Worm (Caenorhabditis elegans) whole organism, L3 larva: ENCODE measurements around the gene pssy-2.

Source experiments
- R02D3.7 ChIP-seq: fragments of 150-350 bp; optimal IDR thresholded peaks from 2 replicates; lab custom pipeline; 2014; ENCODE audit warnings: missing biosample characterization, missing genetic modification characterization
- ZK546.5 ChIP-seq: sonication (generic microtip); optimal IDR thresholded peaks from 2 replicates; lab custom pipeline; 2017; ENCODE audit warnings: missing biosample characterization, missing genetic modification characterization
- aly-2 ChIP-seq: fragments of 150-350 bp; optimal IDR thresholded peaks from 2 replicates; lab custom pipeline; 2014; ENCODE audit warnings: missing biosample characterization, missing genetic modification characterization
- ama-1 ChIP-seq: fragments of 150-350 bp; optimal IDR thresholded peaks from 2 replicates; lab custom pipeline; 2018
- ceh-16 ChIP-seq: sonication (generic microtip); optimal IDR thresholded peaks from 2 replicates; lab custom pipeline; 2017; ENCODE audit warnings: missing biosample characterization, missing genetic modification characterization
- ceh-28 ChIP-seq: fragments of 150-350 bp; optimal IDR thresholded peaks from 2 replicates; lab custom pipeline; 2014; ENCODE audit warnings: missing biosample characterization, missing genetic modification reagents, missing genetic modification characterization
- ceh-82 ChIP-seq: fragments of 150-350 bp; optimal IDR thresholded peaks from 2 replicates; lab custom pipeline; 2014; ENCODE audit warnings: missing biosample characterization, missing genetic modification characterization
- ceh-9 ChIP-seq: sonication (generic microtip); optimal IDR thresholded peaks from 2 replicates; lab custom pipeline; 2018; ENCODE audit warnings: missing biosample characterization, missing genetic modification characterization
- daf-12 ChIP-seq: fragments of 150-350 bp; optimal IDR thresholded peaks from 2 replicates; lab custom pipeline; 2014; ENCODE audit warnings: missing biosample characterization, missing genetic modification reagents, missing genetic modification characterization
- egl-27 ChIP-seq: sonication (generic microtip); optimal IDR thresholded peaks from 4 replicates; lab custom pipeline; 2017; ENCODE audit warnings: missing biosample characterization, missing genetic modification reagents, missing genetic modification characterization
- egl-5 ChIP-seq: fragments of 150-350 bp; optimal IDR thresholded peaks from 2 replicates; lab custom pipeline; 2017; ENCODE audit warnings: missing biosample characterization, missing genetic modification reagents, missing genetic modification characterization, inconsistent platforms
- elt-1 ChIP-seq: fragments of 150-350 bp; optimal IDR thresholded peaks from 2 replicates; lab custom pipeline; 2014; ENCODE audit warnings: missing biosample characterization, missing genetic modification characterization
- elt-2 ChIP-seq: sonication (generic microtip); optimal IDR thresholded peaks from 2 replicates; lab custom pipeline; 2016; ENCODE audit warnings: missing genetic modification reagents, mild to moderate bottlenecking, missing genetic modification characterization, missing compliant biosample characterization
- elt-3 ChIP-seq, 3 experiments: fragments of 150-350 bp in 1 of 3; sonication (generic microtip) in 2 of 3; optimal IDR thresholded peaks; 2 replicates in 2 of 3; 4 replicates in 1 of 3; lab custom pipeline; 2014 to 2017; ENCODE audit warnings: missing biosample characterization in 3 of 3, missing genetic modification characterization in 3 of 3
- eor-1 ChIP-seq, 2 experiments: fragments of 150-350 bp; optimal IDR thresholded peaks; 2 replicates each; lab custom pipeline; 2014 to 2018; ENCODE audit warnings: missing biosample characterization in 2 of 2, missing genetic modification characterization in 2 of 2
- fkh-10 ChIP-seq: sonication (generic microtip); optimal IDR thresholded peaks from 2 replicates; lab custom pipeline; 2017; ENCODE audit warnings: missing biosample characterization, missing genetic modification reagents, missing genetic modification characterization
- fkh-2 ChIP-seq: fragments of 150-350 bp; optimal IDR thresholded peaks from 2 replicates; lab custom pipeline; 2014; ENCODE audit warnings: missing biosample characterization, missing genetic modification reagents, missing genetic modification characterization
- fos-1 ChIP-seq: fragments of 150-350 bp; optimal IDR thresholded peaks from 2 replicates; lab custom pipeline; 2014; ENCODE audit warnings: missing biosample characterization, missing genetic modification characterization
- hmg-11 ChIP-seq: sonication (generic microtip); optimal IDR thresholded peaks from 2 replicates; lab custom pipeline; 2016; ENCODE audit warnings: missing genetic modification characterization, missing compliant biosample characterization
- jun-1 ChIP-seq: fragments of 150-350 bp; optimal IDR thresholded peaks from 2 replicates; lab custom pipeline; 2014; ENCODE audit warnings: missing biosample characterization, missing genetic modification reagents, missing genetic modification characterization
- lin-15B ChIP-seq: fragments of 150-350 bp; optimal IDR thresholded peaks from 2 replicates; lab custom pipeline; 2014; ENCODE audit warnings: missing biosample characterization, missing genetic modification characterization
- lin-39 ChIP-seq: fragments of 150-350 bp; optimal IDR thresholded peaks from 2 replicates; lab custom pipeline; 2018; ENCODE audit warnings: missing biosample characterization, missing genetic modification reagents, missing genetic modification characterization
- lsy-12 ChIP-seq: sonication (generic microtip); optimal IDR thresholded peaks from 2 replicates; lab custom pipeline; 2016; ENCODE audit warnings: mild to moderate bottlenecking, missing genetic modification characterization, missing compliant biosample characterization
- mdl-1 ChIP-seq: fragments of 150-350 bp; optimal IDR thresholded peaks from 2 replicates; lab custom pipeline; 2014; ENCODE audit warnings: missing biosample characterization, missing genetic modification characterization
- mml-1 ChIP-seq: fragments of 150-350 bp; sonication (generic microtip); optimal IDR thresholded peaks from 3 replicates; lab custom pipeline; 2014; ENCODE audit warnings: missing biosample characterization, missing genetic modification characterization
- nfya-1 ChIP-seq: sonication (generic microtip); optimal IDR thresholded peaks from 2 replicates; lab custom pipeline; 2017; ENCODE audit warnings: missing genetic modification characterization, mild to moderate bottlenecking, missing compliant biosample characterization, antibody characterized with exemption, moderate library complexity; ENCODE audit not compliant: insufficient read depth
- nhr-11 ChIP-seq: fragments of 150-350 bp; optimal IDR thresholded peaks from 2 replicates; lab custom pipeline; 2014; ENCODE audit warnings: missing biosample characterization, missing genetic modification characterization
- nhr-12 ChIP-seq: fragments of 150-350 bp; optimal IDR thresholded peaks from 2 replicates; lab custom pipeline; 2014; ENCODE audit warnings: missing biosample characterization, missing genetic modification characterization
- nhr-23 ChIP-seq: fragments of 150-350 bp; optimal IDR thresholded peaks from 2 replicates; lab custom pipeline; 2014; ENCODE audit warnings: missing biosample characterization, missing genetic modification reagents, missing genetic modification characterization
- nhr-237 ChIP-seq: fragments of 150-350 bp; optimal IDR thresholded peaks from 2 replicates; lab custom pipeline; 2014; ENCODE audit warnings: missing biosample characterization, missing genetic modification characterization
- nhr-25 ChIP-seq: sonication (generic microtip); optimal IDR thresholded peaks from 2 replicates; lab custom pipeline; 2017; ENCODE audit warnings: missing biosample characterization, missing genetic modification characterization
- nhr-28 ChIP-seq: fragments of 150-350 bp; optimal IDR thresholded peaks from 2 replicates; lab custom pipeline; 2014; ENCODE audit warnings: missing biosample characterization, missing genetic modification characterization
- nhr-43 ChIP-seq: sonication (generic microtip); optimal IDR thresholded peaks from 2 replicates; lab custom pipeline; 2016; ENCODE audit warnings: mild to moderate bottlenecking, missing genetic modification characterization, missing compliant biosample characterization; ENCODE audit not compliant: poor library complexity, severe bottlenecking
- nhr-67 ChIP-seq: fragments of 150-350 bp; optimal IDR thresholded peaks from 2 replicates; lab custom pipeline; 2014; ENCODE audit warnings: missing biosample characterization, missing genetic modification characterization
- nhr-76 ChIP-seq: fragments of 150-350 bp; sonication (generic microtip); optimal IDR thresholded peaks from 5 replicates; lab custom pipeline; 2014; ENCODE audit warnings: missing biosample characterization, missing genetic modification characterization
- nhr-77 ChIP-seq: fragments of 150-350 bp; optimal IDR thresholded peaks from 2 replicates; lab custom pipeline; 2014; ENCODE audit warnings: missing biosample characterization, missing genetic modification characterization
- pha-4 ChIP-seq: fragments of 150-350 bp; optimal IDR thresholded peaks from 2 replicates; lab custom pipeline; 2014; ENCODE audit warnings: missing biosample characterization, missing genetic modification reagents, missing genetic modification characterization
- pqm-1 ChIP-seq: fragments of 150-350 bp; optimal IDR thresholded peaks from 2 replicates; lab custom pipeline; 2017; ENCODE audit warnings: missing biosample characterization, missing genetic modification characterization, inconsistent platforms
- sea-2 ChIP-seq: fragments of 150-350 bp; sonication (generic microtip); optimal IDR thresholded peaks from 4 replicates; lab custom pipeline; 2014; ENCODE audit warnings: missing biosample characterization, missing genetic modification reagents, missing genetic modification characterization
- skn-1 ChIP-seq: fragments of 150-350 bp; optimal IDR thresholded peaks from 2 replicates; lab custom pipeline; 2014; ENCODE audit warnings: missing biosample characterization, missing genetic modification characterization
- snpc-4 ChIP-seq: fragments of 150-350 bp; optimal IDR thresholded peaks from 2 replicates; lab custom pipeline; 2014; ENCODE audit warnings: missing biosample characterization, missing genetic modification characterization
- tbx-2 ChIP-seq: sonication (generic microtip); optimal IDR thresholded peaks from 2 replicates; lab custom pipeline; 2016; ENCODE audit warnings: mild to moderate bottlenecking, missing genetic modification characterization, missing compliant biosample characterization
- unc-39 ChIP-seq: sonication (generic microtip); optimal IDR thresholded peaks from 4 replicates; lab custom pipeline; 2017; ENCODE audit warnings: missing biosample characterization, missing genetic modification characterization
- unc-62 ChIP-seq: fragments of 150-350 bp; sonication (generic microtip); optimal IDR thresholded peaks from 4 replicates; lab custom pipeline; 2014; ENCODE audit warnings: missing biosample characterization, missing genetic modification reagents, missing genetic modification characterization
- zag-1 ChIP-seq: fragments of 150-350 bp; optimal IDR thresholded peaks from 2 replicates; lab custom pipeline; 2014; ENCODE audit warnings: missing biosample characterization, missing genetic modification characterization
- ztf-11 ChIP-seq: fragments of 150-350 bp; optimal IDR thresholded peaks from 2 replicates; lab custom pipeline; 2014; ENCODE audit warnings: missing biosample characterization, missing genetic modification characterization
- ztf-4 ChIP-seq: fragments of 150-350 bp; optimal IDR thresholded peaks from 2 replicates; lab custom pipeline; 2014; ENCODE audit warnings: missing biosample characterization, missing genetic modification characterization

Gene pssy-2

DNA sequence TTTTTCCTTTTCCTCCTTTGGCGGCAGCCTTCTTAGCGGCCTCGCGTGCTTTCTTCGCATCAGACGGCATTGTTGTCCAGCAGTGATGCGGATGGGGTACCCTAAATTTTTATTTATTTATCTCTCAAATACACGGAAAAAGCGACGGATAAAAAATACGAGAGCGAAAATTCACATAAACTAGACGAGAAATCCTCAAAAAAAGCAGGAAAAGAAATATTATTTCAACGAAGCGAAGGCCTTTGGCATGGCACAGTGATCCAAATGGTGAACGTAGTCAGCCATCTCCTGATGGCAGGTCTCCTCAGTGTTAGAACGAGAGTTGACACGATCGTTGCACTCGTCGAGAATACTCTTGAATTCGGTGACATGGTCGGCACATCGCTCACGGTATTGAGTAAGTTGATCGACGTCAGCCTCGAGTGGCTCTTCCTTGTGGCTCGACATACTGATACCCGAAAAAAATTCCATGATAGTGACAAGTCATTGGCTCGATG lies 9.4 kb upstream of the pssy-2 start, which contains the start of the genes abcf-2 and T27E9.2:
TSS of gene abcf-2 (minus strand) at position 101 of the 497 bp plus-strand sequence.
TSS of gene T27E9.2 (minus strand) at position 447 of the 497 bp plus-strand sequence.
- TF ChIP-seq lsy-12 (no peak), egl-27 (no peak), unc-39 (tag; lab: Kevin White, UChicago) (no peak), pha-4 (no peak), daf-12 (tag; lab: Kevin White, UChicago) (no peak), nhr-76 (tag; lab: Kevin White, UChicago) (no peak), pqm-1 (tag; lab: Kevin White, UChicago) (no peak), nfya-1 (no peak), elt-3 (tag; optimal IDR thresholded peaks at IDR 0.05; lab: Kevin White, UChicago) (no peak), hmg-11 (no peak), zag-1 (tag; lab: Kevin White, UChicago) (no peak), nhr-11 (no peak), elt-2 (tag; lab: Kevin White, UChicago) (no peak), ceh-28 (tag; lab: Kevin White, UChicago) (no peak), nhr-23 (no peak), jun-1 (tag; lab: Kevin White, UChicago) (no peak)

DNA sequence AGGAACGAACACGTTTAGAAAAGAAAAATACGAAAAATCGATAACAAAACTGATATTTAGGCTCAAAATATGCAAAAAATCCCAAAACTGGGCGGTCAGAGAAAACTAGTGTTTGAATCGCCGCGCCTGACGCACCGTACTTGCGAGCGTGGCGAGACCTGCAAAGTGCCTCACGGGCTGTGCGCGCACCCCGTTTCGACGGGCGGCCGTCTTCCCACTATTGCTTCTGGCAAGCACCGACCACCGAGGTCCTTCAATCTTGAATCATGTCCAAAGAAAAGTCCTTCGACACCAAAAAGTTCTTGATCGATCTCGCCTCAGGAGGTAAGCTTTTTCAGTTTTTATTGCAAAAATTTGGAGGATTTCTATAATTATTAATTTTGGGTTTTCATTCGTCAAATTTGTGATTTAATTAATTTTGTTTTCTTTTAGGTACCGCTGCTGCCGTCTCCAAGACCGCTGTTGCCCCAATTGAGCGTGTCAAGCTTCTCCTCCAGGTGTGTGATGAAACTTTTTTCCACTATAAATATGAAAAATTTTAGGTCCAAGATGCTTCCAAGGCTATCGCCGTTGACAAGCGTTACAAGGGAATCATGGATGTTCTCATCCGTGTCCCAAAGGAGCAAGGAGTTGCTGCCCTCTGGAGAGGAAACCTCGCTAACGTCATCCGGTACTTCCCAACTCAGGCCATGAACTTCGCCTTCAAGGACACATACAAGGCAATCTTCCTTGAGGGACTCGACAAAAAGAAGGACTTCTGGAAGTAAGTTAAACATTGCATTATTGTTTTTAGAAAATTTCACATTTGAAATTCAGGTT lies 8.4 kb upstream of the pssy-2 start, which contains the start of gene ant-1.1:
TSS of gene ant-1.1 (plus strand) at position 199 of the 819 bp plus-strand sequence.
- no peak for TF ChIP-seq ceh-9 (tag; lab: Kevin White, UChicago)
- peak; percentile 20 for TF ChIP-seq nhr-77 (tag; lab: Kevin White, UChicago)
- peak; percentile 93 for TF ChIP-seq ama-1 (lab: Kevin White, UChicago)
- TF ChIP-seq nhr-67 (tag; lab: Kevin White, UChicago) = no peak
- peak; percentile 62 for TF ChIP-seq tbx-2 (tag; lab: Kevin White, UChicago)
- TF ChIP-seq elt-1 = peak; percentile 63
- TF ChIP-seq daf-12 (tag; lab: Kevin White, UChicago) = no peak
- peak; percentile 5 for TF ChIP-seq fkh-10 (GFP tag; lab: Kevin White, UChicago)
- peak; percentile 65 for TF ChIP-seq fos-1 (tag; lab: Kevin White, UChicago)
- TF ChIP-seq mml-1 (tag; lab: Kevin White, UChicago) = no peak
- TF ChIP-seq nhr-25 (tag; lab: Kevin White, UChicago) = peak; percentile 98
- TF ChIP-seq nhr-237 (tag; lab: Kevin White, UChicago) = no peak
- TF ChIP-seq nhr-43 (tag; lab: Kevin White, UChicago) = peak; percentile 93
- peak; percentile 65 for TF ChIP-seq snpc-4
- TF ChIP-seq nfya-1 = peak; percentile 98
- TF ChIP-seq lsy-12 = peak; percentile 96
- peak; percentile 90 for TF ChIP-seq jun-1 (tag; lab: Kevin White, UChicago)
- TF ChIP-seq egl-5 = no peak
- TF ChIP-seq zag-1 (tag; lab: Kevin White, UChicago) = no peak
- peak; percentile 87 for TF ChIP-seq skn-1 (tag; lab: Kevin White, UChicago)
- peak; percentile 78 for TF ChIP-seq egl-27
- TF ChIP-seq eor-1 (tag; optimal IDR thresholded peaks at IDR 0.05; lab: Kevin White, UChicago) = no peak
- TF ChIP-seq hmg-11 = peak; percentile 71
- TF ChIP-seq pqm-1 (tag; lab: Kevin White, UChicago) = peak; percentile 57
- TF ChIP-seq nhr-28 = no peak
- TF ChIP-seq unc-39 (tag; lab: Kevin White, UChicago) = no peak
- peak; percentile 98 for TF ChIP-seq lin-39
- no peak for TF ChIP-seq nhr-12 (tag; lab: Kevin White, UChicago)
- TF ChIP-seq ceh-28 (tag; lab: Kevin White, UChicago) = peak; percentile 92
- peak; percentile 85 for TF ChIP-seq ceh-82
- TF ChIP-seq lin-15B (tag; lab: Kevin White, UChicago) = peak; percentile 98
- no peak for TF ChIP-seq fkh-2 (tag; lab: Kevin White, UChicago)
- TF ChIP-seq elt-2 (tag; lab: Kevin White, UChicago) = peak; percentile 80
- peak; percentile 31 for TF ChIP-seq aly-2 (tag; lab: Kevin White, UChicago)
- no peak for TF ChIP-seq ztf-11 (tag; lab: Kevin White, UChicago)
- TF ChIP-seq ZK546.5 (tag; lab: Kevin White, UChicago) = peak; percentile 93
- TF ChIP-seq sea-2 (GFP tag; lab: Kevin White, UChicago) = no peak
- TF ChIP-seq elt-3 (tag; optimal IDR thresholded peaks at IDR 0.05; lab: Kevin White, UChicago) = peak in 1 of 3 experiments; percentile 51
- peak; percentile 59 for TF ChIP-seq nhr-11
- TF ChIP-seq ceh-16 (tag; lab: Kevin White, UChicago) = peak; percentile 33
- peak; percentile 32 for TF ChIP-seq ztf-4 (tag; lab: Kevin White, UChicago)
- TF ChIP-seq R02D3.7 = peak; percentile 84
- TF ChIP-seq nhr-76 (tag; lab: Kevin White, UChicago) = no peak
- peak; percentile 92 for TF ChIP-seq nhr-23
- peak; percentile 87 for TF ChIP-seq pha-4
- no peak for TF ChIP-seq mdl-1 (tag; lab: Kevin White, UChicago)
- TF ChIP-seq unc-62 (GFP tag; lab: Kevin White, UChicago) = peak; percentile 41
